Worm (Caenorhabditis elegans) whole organism, L1 larva: ENCODE measurements around the gene madf-1.
A peak's percentile ranks its signal among the peaks of the same experiment; 100 is the strongest.

ENCODE experiments used
- C04F5.9 ChIP-seq: sonication (generic microtip); optimal IDR thresholded peaks from 2 replicates; lab custom pipeline; 2016; ENCODE audit warnings: missing genetic modification characterization, missing compliant biosample characterization
- C16A3.4 ChIP-seq: fragments of 150-350 bp; optimal IDR thresholded peaks from 2 replicates; lab custom pipeline; 2014; ENCODE audit warnings: missing biosample characterization, missing genetic modification characterization
- alr-1 ChIP-seq: fragments of 200-800 bp; sonication (Bioruptor generic); optimal IDR thresholded peaks from 2 replicates; lab custom pipeline; 2018; ENCODE audit warnings: borderline replicate concordance, mild to moderate bottlenecking, missing genetic modification characterization, missing compliant biosample characterization
- aly-2 ChIP-seq: fragments of 150-350 bp; optimal IDR thresholded peaks from 2 replicates; lab custom pipeline; 2014; ENCODE audit warnings: missing biosample characterization, missing genetic modification characterization
- ceh-63 ChIP-seq: fragments of 200-800 bp; sonication (Bioruptor generic); optimal IDR thresholded peaks from 2 replicates; lab custom pipeline; 2018; ENCODE audit warnings: mild to moderate bottlenecking, missing genetic modification characterization, missing compliant biosample characterization
- ceh-8 ChIP-seq: fragments of 200-800 bp; sonication (Bioruptor generic); optimal IDR thresholded peaks from 2 replicates; lab custom pipeline; 2018; ENCODE audit warnings: mild to moderate bottlenecking, missing genetic modification characterization, moderate library complexity, missing compliant biosample characterization
- ceh-82 ChIP-seq, 3 experiments: fragments of 150-350 bp in 1 of 3; sonication (generic microtip) in 2 of 3; optimal IDR thresholded peaks; 2 replicates each; lab custom pipeline; 2014 to 2017; ENCODE audit warnings: missing biosample characterization in 3 of 3, missing genetic modification characterization in 3 of 3
- ceh-90 ChIP-seq: sonication (generic microtip); optimal IDR thresholded peaks from 2 replicates; lab custom pipeline; 2016; ENCODE audit warnings: missing genetic modification characterization, missing compliant biosample characterization
- ces-1 ChIP-seq: fragments of 150-350 bp; optimal IDR thresholded peaks from 2 replicates; lab custom pipeline; 2014; ENCODE audit warnings: missing biosample characterization, missing genetic modification reagents, missing genetic modification characterization
- dpl-1 ChIP-seq, 3 experiments: fragments of 150-350 bp in 2 of 3; sonication (generic microtip) in 1 of 3; optimal IDR thresholded peaks; 2 replicates each; lab custom pipeline; 2014 to 2017; ENCODE audit warnings: missing biosample characterization in 3 of 3, missing genetic modification characterization in 3 of 3, missing genetic modification reagents in 3 of 3
- efl-1 ChIP-seq, 4 experiments: fragments of 150-350 bp; optimal IDR thresholded peaks in 3 of 4; peaks in 1 of 4; 1 replicate in 1 of 4; 2 replicates in 3 of 4; lab custom pipeline; 2014; ENCODE audit warnings: missing biosample characterization in 2 of 4, missing genetic modification characterization in 2 of 4, missing genetic modification reagents in 2 of 4
- elt-3 ChIP-seq, 6 experiments: fragments of 150-350 bp in 1 of 6; sonication (generic microtip); optimal IDR thresholded peaks; 2 replicates each; lab custom pipeline; 2017 to 2018; ENCODE audit warnings: missing biosample characterization in 6 of 6, missing genetic modification characterization in 6 of 6, inconsistent platforms in 1 of 6
- ets-5 ChIP-seq: fragments of 200-800 bp; sonication (Bioruptor generic); IDR thresholded peaks from 2 replicates; pipeline ENCODE4 v1.3.6; 2022; ENCODE audit warnings: missing genetic modification characterization, missing compliant biosample characterization
- fkh-10 ChIP-seq: sonication (generic microtip); optimal IDR thresholded peaks from 2 replicates; lab custom pipeline; 2017; ENCODE audit warnings: missing biosample characterization, missing genetic modification reagents, missing genetic modification characterization
- fkh-4 ChIP-seq: sonication (generic microtip); optimal IDR thresholded peaks from 2 replicates; lab custom pipeline; 2016; ENCODE audit warnings: missing compliant biosample characterization, missing genetic modification characterization, borderline replicate concordance
- fos-1 ChIP-seq: fragments of 150-350 bp; optimal IDR thresholded peaks from 2 replicates; lab custom pipeline; 2014; ENCODE audit warnings: missing biosample characterization, missing genetic modification characterization
- hlh-17 ChIP-seq: fragments of 200-800 bp; sonication (Bioruptor generic); optimal IDR thresholded peaks from 2 replicates; lab custom pipeline; 2018; ENCODE audit warnings: missing genetic modification characterization, mild to moderate bottlenecking, missing compliant biosample characterization, moderate library complexity, borderline replicate concordance
- hlh-4 ChIP-seq: sonication (generic microtip); optimal IDR thresholded peaks from 2 replicates; lab custom pipeline; 2016; ENCODE audit warnings: mild to moderate bottlenecking, missing genetic modification characterization, missing compliant biosample characterization
- jun-1 ChIP-seq: fragments of 150-350 bp; optimal IDR thresholded peaks from 2 replicates; lab custom pipeline; 2014; ENCODE audit warnings: missing biosample characterization, missing genetic modification reagents, missing genetic modification characterization
- lin-13 ChIP-seq: fragments of 150-350 bp; optimal IDR thresholded peaks from 2 replicates; lab custom pipeline; 2014; ENCODE audit warnings: missing biosample characterization, missing genetic modification reagents, missing genetic modification characterization
- lin-14 ChIP-seq: fragments of 200-800 bp; sonication (Bioruptor generic); optimal IDR thresholded peaks from 2 replicates; lab custom pipeline; 2018; ENCODE audit warnings: mild to moderate bottlenecking, missing genetic modification characterization, moderate library complexity, missing compliant biosample characterization
- lin-15B ChIP-seq: fragments of 150-350 bp; sonication (generic microtip); optimal IDR thresholded peaks from 3 replicates; lab custom pipeline; 2014; ENCODE audit warnings: missing biosample characterization, missing genetic modification characterization
- lin-39 ChIP-seq: fragments of 150-350 bp; optimal IDR thresholded peaks from 2 replicates; lab custom pipeline; 2014; ENCODE audit warnings: missing biosample characterization, missing genetic modification reagents, missing genetic modification characterization
- lsy-2 ChIP-seq, 2 experiments: fragments of 150-350 bp; optimal IDR thresholded peaks; 2 replicates each; lab custom pipeline; 2014; ENCODE audit warnings: missing biosample characterization in 2 of 2, missing genetic modification characterization in 2 of 2
- mab-9 ChIP-seq: fragments of 200-800 bp; sonication (Bioruptor generic); IDR thresholded peaks from 2 replicates; pipeline ENCODE4 v1.3.6; 2022; ENCODE audit warnings: missing genetic modification reagents, missing genetic modification characterization, missing compliant biosample characterization
- mdl-1 ChIP-seq, 2 experiments: fragments of 150-350 bp; optimal IDR thresholded peaks; 2 replicates each; lab custom pipeline; 2014 to 2017; ENCODE audit warnings: missing biosample characterization in 2 of 2, missing genetic modification characterization in 2 of 2, inconsistent platforms in 1 of 2
- mef-2 ChIP-seq: fragments of 150-350 bp; optimal IDR thresholded peaks from 2 replicates; lab custom pipeline; 2014; ENCODE audit warnings: missing biosample characterization, missing genetic modification characterization
- mep-1 ChIP-seq: fragments of 150-350 bp; optimal IDR thresholded peaks from 2 replicates; lab custom pipeline; 2014; ENCODE audit warnings: missing biosample characterization, missing genetic modification characterization
- nhr-11 ChIP-seq: fragments of 150-350 bp; optimal IDR thresholded peaks from 2 replicates; lab custom pipeline; 2014; ENCODE audit warnings: missing biosample characterization, missing genetic modification characterization
- nhr-19 ChIP-seq: fragments of 200-800 bp; sonication (Bioruptor generic); conservative IDR thresholded peaks from 2 replicates; pipeline ENCODE4 v1.3.6; 2022; ENCODE audit warnings: missing genetic modification characterization, missing compliant biosample characterization
- nhr-237 ChIP-seq: fragments of 150-350 bp; optimal IDR thresholded peaks from 2 replicates; lab custom pipeline; 2014; ENCODE audit warnings: missing biosample characterization, missing genetic modification characterization
- nhr-28 ChIP-seq: fragments of 150-350 bp; optimal IDR thresholded peaks from 2 replicates; lab custom pipeline; 2014; ENCODE audit warnings: missing biosample characterization, missing genetic modification characterization
- nhr-47 ChIP-seq: sonication (generic microtip); optimal IDR thresholded peaks from 2 replicates; lab custom pipeline; 2016; ENCODE audit warnings: mild to moderate bottlenecking, missing genetic modification characterization, moderate library complexity, missing compliant biosample characterization
- nhr-77 ChIP-seq: fragments of 150-350 bp; optimal IDR thresholded peaks from 2 replicates; lab custom pipeline; 2014; ENCODE audit warnings: missing biosample characterization, missing genetic modification characterization
- nhr-84 ChIP-seq: sonication (generic microtip); optimal IDR thresholded peaks from 2 replicates; lab custom pipeline; 2017; ENCODE audit warnings: missing biosample characterization, missing genetic modification characterization
- nhr-85 ChIP-seq: sonication (generic microtip); peaks from one replicate; lab custom pipeline; 2016; ENCODE audit warnings: missing genetic modification characterization, inconsistent platforms, missing compliant biosample characterization
- rnt-1 ChIP-seq: sonication (generic microtip); optimal IDR thresholded peaks from 2 replicates; lab custom pipeline; 2016; ENCODE audit warnings: mild to moderate bottlenecking, missing genetic modification characterization, moderate library complexity, missing compliant biosample characterization
- skn-1 ChIP-seq: fragments of 150-350 bp; optimal IDR thresholded peaks from 2 replicates; lab custom pipeline; 2014; ENCODE audit warnings: missing biosample characterization, missing genetic modification characterization
- snu-23 ChIP-seq: sonication (generic microtip); optimal IDR thresholded peaks from 2 replicates; lab custom pipeline; 2016; ENCODE audit warnings: missing genetic modification characterization, missing compliant biosample characterization
- sox-4 ChIP-seq: sonication (generic microtip); optimal IDR thresholded peaks from 2 replicates; lab custom pipeline; 2016; ENCODE audit warnings: missing genetic modification characterization, missing compliant biosample characterization
- sptf-1 ChIP-seq: fragments of 150-350 bp; optimal IDR thresholded peaks from 2 replicates; lab custom pipeline; 2014; ENCODE audit warnings: missing biosample characterization, missing genetic modification characterization
- swsn-7 ChIP-seq: sonication (generic microtip); optimal IDR thresholded peaks from 2 replicates; lab custom pipeline; 2016; ENCODE audit warnings: missing genetic modification characterization, missing compliant biosample characterization
- tlp-1 ChIP-seq: fragments of 150-350 bp; optimal IDR thresholded peaks from 2 replicates; lab custom pipeline; 2014; ENCODE audit warnings: missing biosample characterization, missing genetic modification characterization
- unc-62 ChIP-seq: fragments of 150-350 bp; optimal IDR thresholded peaks from 2 replicates; lab custom pipeline; 2014; ENCODE audit warnings: missing biosample characterization, missing genetic modification reagents, missing genetic modification characterization
- vab-15 ChIP-seq: sonication (generic microtip); optimal IDR thresholded peaks from 2 replicates; lab custom pipeline; 2017; ENCODE audit warnings: missing genotype, mild to moderate bottlenecking, missing genetic modification characterization, missing compliant biosample characterization
- xbp-1 ChIP-seq: sonication (generic microtip); optimal IDR thresholded peaks from 2 replicates; lab custom pipeline; 2016; ENCODE audit warnings: missing genetic modification characterization, missing compliant biosample characterization
- zag-1 ChIP-seq: fragments of 150-350 bp; optimal IDR thresholded peaks from 2 replicates; lab custom pipeline; 2014; ENCODE audit warnings: missing biosample characterization, missing genetic modification characterization
- zip-4 ChIP-seq: fragments of 200-800 bp; sonication (Bioruptor generic); optimal IDR thresholded peaks from 2 replicates; lab custom pipeline; 2018; ENCODE audit warnings: mild to moderate bottlenecking, missing genetic modification characterization, moderate library complexity, missing compliant biosample characterization
- ztf-11 ChIP-seq, 2 experiments: sonication (generic microtip); optimal IDR thresholded peaks; 2 replicates each; lab custom pipeline; 2016 to 2017; ENCODE audit warnings: missing genetic modification characterization in 2 of 2, missing biosample characterization in 1 of 2, missing compliant biosample characterization in 1 of 2
- ztf-4 ChIP-seq: fragments of 150-350 bp; optimal IDR thresholded peaks from 2 replicates; lab custom pipeline; 2014; ENCODE audit warnings: missing biosample characterization, missing genetic modification characterization

The madf-1 gene

DNA sequence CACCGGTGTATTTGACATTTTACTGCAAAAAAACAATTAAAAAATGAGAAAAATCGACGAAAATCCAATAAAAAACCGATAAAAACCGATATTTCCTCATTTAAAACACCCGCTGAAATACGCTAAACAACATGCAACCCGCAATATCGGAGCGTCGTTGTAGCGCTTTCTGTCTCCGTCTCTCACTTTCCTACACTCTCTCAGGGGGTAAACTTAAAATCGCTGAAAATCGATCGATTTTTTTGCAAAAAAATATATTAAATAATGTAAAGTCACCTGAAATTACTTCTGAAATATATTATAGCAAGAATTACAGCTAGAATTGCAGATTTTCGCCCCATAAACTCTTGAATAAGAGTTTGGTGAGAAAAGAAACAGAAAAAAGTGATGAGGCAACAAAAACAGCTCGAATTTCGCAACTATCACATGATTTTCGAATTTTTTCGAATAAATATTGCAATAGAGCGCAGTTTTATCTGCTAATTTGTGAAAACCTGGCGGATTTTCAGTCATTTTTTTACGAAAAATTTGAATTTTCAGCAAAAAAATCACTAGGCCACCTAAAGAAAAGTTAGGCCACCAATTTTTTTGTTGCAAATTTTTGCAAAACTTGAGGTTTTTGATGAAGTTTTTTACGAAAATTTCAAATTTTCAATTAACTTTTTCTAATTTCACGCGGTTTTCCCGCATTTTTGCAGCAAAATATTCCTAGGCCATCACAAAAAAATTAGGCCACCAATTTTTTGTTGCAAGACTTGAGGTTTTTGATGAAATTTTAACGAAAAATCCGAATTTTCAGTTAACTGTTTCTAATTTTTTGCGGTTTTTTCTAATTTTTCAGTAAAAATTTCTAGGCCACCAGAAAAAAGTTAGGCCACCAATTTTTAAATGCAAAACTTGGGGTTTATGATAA lies 22.9 kb upstream of the madf-1 start, which contains the start of the genes lem-4 and Y55F3BR.11:
TSS of gene lem-4 (minus strand) at position 424 of the 913 bp plus-strand sequence.
TSS of gene Y55F3BR.11 (plus strand) at position 863 of the 913 bp plus-strand sequence.
- peak; percentile 75 for TF ChIP-seq nhr-19 (GFP tag; lab: Robert Waterston, UW)
- TF ChIP-seq skn-1 (tag; lab: Kevin White, UChicago) = peak; percentile 31
- peak; percentile 85 for TF ChIP-seq lsy-2 (tag; optimal IDR thresholded peaks at IDR 0.05; lab: Kevin White, UChicago)
- no peak for TF ChIP-seq fkh-10
- peak; percentile 71 for TF ChIP-seq rnt-1 (tag; lab: Kevin White, UChicago)
- peak; percentile 12 for TF ChIP-seq C04F5.9 (tag; lab: Kevin White, UChicago)
- peak; percentile 44 for TF ChIP-seq ceh-8 (GFP tag; lab: Kevin White, UChicago)
- TF ChIP-seq nhr-237 = peak; percentile 1
- peak; percentile 66 for TF ChIP-seq C16A3.4 (tag; lab: Kevin White, UChicago)
- TF ChIP-seq mab-9 (GFP tag; lab: Robert Waterston, UW) = 0 out of 2 replicates have a peak, but pooled peaks have one; percentile 23
- no peak for TF ChIP-seq ets-5 (GFP tag; lab: Robert Waterston, UW)
- peak; percentile 63 for TF ChIP-seq lin-39
- TF ChIP-seq fos-1 (tag; lab: Kevin White, UChicago) = peak; percentile 72
- TF ChIP-seq zip-4 (GFP tag; lab: Kevin White, UChicago) = peak; percentile 31
- no peak for TF ChIP-seq hlh-4
- no peak for TF ChIP-seq ces-1
- peak; percentile 18 for TF ChIP-seq ceh-90 (tag; lab: Kevin White, UChicago)
- no peak for TF ChIP-seq vab-15 (tag; lab: Kevin White, UChicago)
- no peak for TF ChIP-seq aly-2
- TF ChIP-seq hlh-17 (GFP tag; lab: Kevin White, UChicago) = no peak
- TF ChIP-seq lin-13 (GFP tag; lab: Kevin White, UChicago) = peak; percentile 45
- peak; percentile 30 to 66 (median 48) for TF ChIP-seq ceh-82 (tag; optimal IDR thresholded peaks at IDR 0.05; lab: Kevin White, UChicago)
- no peak for TF ChIP-seq nhr-77 (tag; lab: Kevin White, UChicago)
- no peak for TF ChIP-seq ceh-63 (GFP tag; lab: Kevin White, UChicago)
- TF ChIP-seq efl-1 (optimal IDR thresholded peaks at IDR 0.05; lab: Kevin White, UChicago) = peak; percentile 79 to 96
- TF ChIP-seq efl-1 (GFP tag; optimal IDR thresholded peaks at IDR 0.05 in 1 of 2; lab: Kevin White, UChicago) = peak; percentile 96 to 99
- no peak for TF ChIP-seq nhr-28 (tag; lab: Kevin White, UChicago)
- TF ChIP-seq nhr-84 (tag; lab: Kevin White, UChicago) = no peak
- no peak for TF ChIP-seq unc-62 (GFP tag; lab: Kevin White, UChicago)
- peak in 1 of 2 experiments; percentile 54 for TF ChIP-seq mdl-1 (tag; optimal IDR thresholded peaks at IDR 0.05; lab: Kevin White, UChicago)
- peak in 1 of 6 experiments; percentile 32 for TF ChIP-seq elt-3 (tag; optimal IDR thresholded peaks at IDR 0.05; lab: Kevin White, UChicago)
- peak; percentile 80 for TF ChIP-seq swsn-7 (tag; lab: Kevin White, UChicago)
- peak; percentile 19 for TF ChIP-seq lin-15B (tag; lab: Kevin White, UChicago)
- peak; percentile 84 for TF ChIP-seq nhr-47 (tag; lab: Kevin White, UChicago)
- TF ChIP-seq ztf-4 (tag; lab: Kevin White, UChicago) = no peak
- TF ChIP-seq sptf-1 = no peak
- peak; percentile 7 for TF ChIP-seq fkh-4 (tag; lab: Kevin White, UChicago)
- TF ChIP-seq zag-1 = no peak
- no peak for TF ChIP-seq tlp-1 (tag; lab: Kevin White, UChicago)
- peak; percentile 23 for TF ChIP-seq lin-14 (GFP tag; lab: Kevin White, UChicago)
- no peak for TF ChIP-seq mef-2 (tag; lab: Kevin White, UChicago)
- TF ChIP-seq jun-1 (tag; lab: Kevin White, UChicago) = peak; percentile 41
- TF ChIP-seq mep-1 (tag; lab: Kevin White, UChicago) = peak; percentile 80
- TF ChIP-seq nhr-11 (tag; lab: Kevin White, UChicago) = peak; percentile 5
- peak; percentile 81 for TF ChIP-seq nhr-85 (tag; lab: Kevin White, UChicago)
- TF ChIP-seq xbp-1 (tag; lab: Kevin White, UChicago) = peak; percentile 71
- no peak for TF ChIP-seq alr-1 (tag; lab: Kevin White, UChicago)
- TF ChIP-seq sox-4 (tag; lab: Kevin White, UChicago) = peak; percentile 42
- peak; percentile 84 for TF ChIP-seq snu-23
- no peak for TF ChIP-seq ztf-11 (tag; optimal IDR thresholded peaks at IDR 0.05; lab: Kevin White, UChicago)
- peak; percentile 91 to 95 (median 95) for TF ChIP-seq dpl-1 (GFP tag; optimal IDR thresholded peaks at IDR 0.05; lab: Kevin White, UChicago)
